Worm (Caenorhabditis elegans): ENCODE measurements around the gene str-163.

Gene str-163

DNA sequence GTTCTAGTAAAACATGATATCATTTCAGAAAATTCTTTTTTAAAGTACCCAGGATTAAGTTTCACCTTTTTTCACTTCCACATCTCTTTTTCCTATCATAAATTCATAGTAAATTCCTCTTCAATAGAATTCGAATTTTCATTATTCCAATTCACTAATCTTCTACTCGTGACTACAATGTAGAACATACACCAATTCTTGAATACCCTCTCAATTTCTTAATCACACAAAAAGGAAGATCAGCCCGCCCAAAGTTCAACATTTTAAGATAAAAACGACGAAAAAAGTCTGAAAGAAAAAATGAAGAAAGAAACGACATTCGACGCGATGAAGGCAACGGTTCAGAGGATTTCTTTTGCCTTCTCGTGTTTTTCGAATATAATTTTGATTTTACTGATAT is at the start of gene str-163:
TSS of gene str-163 (plus strand) at position 301 of the 400 bp plus-strand sequence.
- TF ChIP-seq F57C9.4 (tag; optimal IDR thresholded peaks at IDR 0.05) = no peak
- no peak for TF ChIP-seq nfyb-1 (GFP tag; IDR thresholded peaks at IDR 0.05)
- TF ChIP-seq egrh-3 (GFP tag; IDR thresholded peaks at IDR 0.05) = no peak
- TF ChIP-seq ceh-91 (GFP tag; IDR thresholded peaks at IDR 0.05) = no peak

DNA sequence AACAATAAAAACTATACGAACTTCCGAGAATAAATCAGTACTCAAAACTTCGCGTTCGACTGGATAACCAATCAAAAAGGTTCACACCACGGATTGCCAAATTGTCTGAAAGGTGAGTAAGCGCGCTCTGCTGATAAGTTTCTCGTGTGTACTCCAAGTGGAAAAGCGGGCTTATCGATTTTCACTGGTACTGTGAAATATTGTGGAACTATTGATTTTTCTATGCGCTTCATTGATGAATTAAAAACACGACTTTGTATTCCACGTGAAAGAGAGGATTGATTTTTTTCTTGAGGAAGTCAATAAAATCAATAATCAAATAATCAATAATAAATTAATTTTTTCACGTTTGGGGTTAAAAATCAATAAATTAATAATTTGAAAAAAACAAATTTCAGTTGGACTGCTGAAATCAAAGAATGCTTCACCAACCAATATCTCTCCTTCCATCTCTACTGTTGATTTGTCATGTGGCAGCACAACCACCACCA is 48.3 kb upstream of the str-163 start, which contains the start of gene T08B6.4:
TSS of gene T08B6.4 (plus strand) at position 51 of the 491 bp plus-strand sequence.
- TF ChIP-seq bed-2 (GFP tag; IDR thresholded peaks at IDR 0.05) (no peak), attf-6 (GFP tag; IDR thresholded peaks at IDR 0.05) (no peak), T26A5.8 (tag; optimal IDR thresholded peaks at IDR 0.05) (no peak), C06A6.2 (GFP tag; conservative IDR thresholded peaks at IDR 0.05) (no peak), ztf-26 (tag; optimal IDR thresholded peaks at IDR 0.05) (no peak), attf-3 (GFP tag; conservative IDR thresholded peaks at IDR 0.05) (no peak)

ce11 chrIV:4909039-4909438 is 44.9 kb upstream of the str-163 start, which contains the start of gene str-159:
TSS of gene str-159 (plus strand) at chrIV:4909339.
- TF ChIP-seq egl-44 (GFP tag; IDR thresholded peaks at IDR 0.05) (no peak), zfh-2 (GFP tag; conservative IDR thresholded peaks at IDR 0.05) (no peak), cebp-2 (GFP tag; IDR thresholded peaks at IDR 0.05) (no peak), lsy-27 (tag; optimal IDR thresholded peaks at IDR 0.05; ENCODE audit: borderline replicate concordance, insufficient read depth) (no peak), akir-1 (GFP tag; optimal IDR thresholded peaks at IDR 0.05) (no peak), hrde-1 (tag; optimal IDR thresholded peaks at IDR 0.05; ENCODE audit: borderline replicate concordance) (no peak), ceh-100 (GFP tag; IDR thresholded peaks at IDR 0.05) (no peak), repo-1 (tag; optimal IDR thresholded peaks at IDR 0.05) (no peak), ztf-3 (GFP tag; optimal IDR thresholded peaks at IDR 0.05) (no peak), him-1 (tag; optimal IDR thresholded peaks at IDR 0.05) (no peak), dpff-1 (tag; optimal IDR thresholded peaks at IDR 0.05) (no peak), T07F8.4 (tag; optimal IDR thresholded peaks at IDR 0.05) (no peak), ztf-22 (GFP tag; optimal IDR thresholded peaks at IDR 0.05) (no peak), xnd-1 (tag; optimal IDR thresholded peaks at IDR 0.05) (no peak), nfyb-1 (GFP tag; IDR thresholded peaks at IDR 0.05) (no peak)

ce11 chrIV:4913090-4913489 is 40.9 kb upstream of the str-163 start, which contains the start of gene str-156:
TSS of gene str-156 (plus strand) at chrIV:4913390.
- TF ChIP-seq tbp1 (GFP tag; optimal IDR thresholded peaks at IDR 0.05) = no peak
- no peak for TF ChIP-seq snpc-1.1 (tag; optimal IDR thresholded peaks at IDR 0.05; ENCODE audit: insufficient read depth)
- TF ChIP-seq ama-1 (optimal IDR thresholded peaks at IDR 0.05) = no peak
- TF ChIP-seq ama-1 (GFP tag; optimal IDR thresholded peaks at IDR 0.05) = no peak
- no peak for TF ChIP-seq B0261.1 (tag; optimal IDR thresholded peaks at IDR 0.05)
- TF ChIP-seq somi-1 (GFP tag; optimal IDR thresholded peaks at IDR 0.05) = no peak
- no peak for TF ChIP-seq D2030.7 (GFP tag; IDR thresholded peaks at IDR 0.05)
- TF ChIP-seq rcor-1 (GFP tag; IDR thresholded peaks at IDR 0.05) = no peak
- no peak for TF ChIP-seq F37B4.10 (GFP tag; IDR thresholded peaks at IDR 0.05)
- TF ChIP-seq let-607 (tag; optimal IDR thresholded peaks at IDR 0.05) = no peak
- TF ChIP-seq ztf-22 (GFP tag; optimal IDR thresholded peaks at IDR 0.05) = no peak
- no peak for TF ChIP-seq snpc-4 (GFP tag; optimal IDR thresholded peaks at IDR 0.05)
- TF ChIP-seq snpc-4 (tag; optimal IDR thresholded peaks at IDR 0.05) = no peak
- TF ChIP-seq madf-6 (GFP tag; IDR thresholded peaks at IDR 0.05) = no peak
- no peak for TF ChIP-seq hsf-1 (GFP tag; IDR thresholded peaks at IDR 0.05)
- no peak for TF ChIP-seq fkh-3 (tag; optimal IDR thresholded peaks at IDR 0.05)
- TF ChIP-seq attf-6 (GFP tag; IDR thresholded peaks at IDR 0.05) = no peak
- TF ChIP-seq dpl-1 (GFP tag; optimal IDR thresholded peaks at IDR 0.05) = no peak
- TF ChIP-seq aptf-2 (GFP tag; conservative IDR thresholded peaks at IDR 0.05) = no peak
- no peak for TF ChIP-seq tbx-9 (tag; optimal IDR thresholded peaks at IDR 0.05; ENCODE audit: borderline replicate concordance)
- no peak for TF ChIP-seq F57C9.4 (tag; optimal IDR thresholded peaks at IDR 0.05)

All from whole organism, young adult.